Worm (Caenorhabditis elegans) whole organism, L2 larva: Measurements from ENCODE around the gene scav-5.

Experiments
- C34F6.9 ChIP-seq: fragments of 150-350 bp; optimal IDR thresholded peaks from 2 replicates; lab custom pipeline; 2014; ENCODE audit warnings: missing biosample characterization, missing genetic modification characterization
- F13H6.1 ChIP-seq: sonication (generic microtip); optimal IDR thresholded peaks from 2 replicates; lab custom pipeline; 2016; ENCODE audit warnings: missing genetic modification characterization, missing compliant biosample characterization
- R02D3.7 ChIP-seq: fragments of 150-350 bp; optimal IDR thresholded peaks from 2 replicates; lab custom pipeline; 2014; ENCODE audit warnings: missing biosample characterization, missing genetic modification characterization
- Y55F3AM.14 ChIP-seq: fragments of 200-800 bp; sonication (Bioruptor generic); optimal IDR thresholded peaks from 2 replicates; lab custom pipeline; 2018; ENCODE audit warnings: mild to moderate bottlenecking, missing genetic modification characterization, missing compliant biosample characterization
- alr-1 ChIP-seq: fragments of 150-350 bp; optimal IDR thresholded peaks from 2 replicates; lab custom pipeline; 2014; ENCODE audit warnings: missing biosample characterization, missing genetic modification characterization
- blmp-1 ChIP-seq: sonication (generic microtip); optimal IDR thresholded peaks from 2 replicates; lab custom pipeline; 2017; ENCODE audit warnings: missing genetic modification characterization, mild to moderate bottlenecking, missing compliant biosample characterization, antibody characterized with exemption, moderate library complexity; ENCODE audit not compliant: insufficient read depth
- ceh-82 ChIP-seq: fragments of 150-350 bp; optimal IDR thresholded peaks from 2 replicates; lab custom pipeline; 2014; ENCODE audit warnings: missing biosample characterization, missing genetic modification characterization
- crh-2 ChIP-seq: sonication (generic microtip); optimal IDR thresholded peaks from 2 replicates; lab custom pipeline; 2017; ENCODE audit warnings: missing biosample characterization, missing genetic modification characterization
- dmd-4 ChIP-seq: sonication (generic microtip); optimal IDR thresholded peaks from 2 replicates; lab custom pipeline; 2017; ENCODE audit warnings: missing biosample characterization, missing genetic modification characterization
- egl-27 ChIP-seq: sonication (generic microtip); optimal IDR thresholded peaks from 3 replicates; lab custom pipeline; 2017; ENCODE audit warnings: missing biosample characterization, missing genetic modification reagents, missing genetic modification characterization
- fos-1 ChIP-seq: fragments of 150-350 bp; optimal IDR thresholded peaks from 2 replicates; lab custom pipeline; 2014; ENCODE audit warnings: missing biosample characterization, missing genetic modification characterization
- gmeb-1 ChIP-seq: fragments of 150-350 bp; optimal IDR thresholded peaks from 2 replicates; lab custom pipeline; 2014; ENCODE audit warnings: missing biosample characterization, missing genetic modification characterization
- lin-13 ChIP-seq: fragments of 150-350 bp; optimal IDR thresholded peaks from 2 replicates; lab custom pipeline; 2014; ENCODE audit warnings: missing biosample characterization, missing genetic modification reagents, missing genetic modification characterization
- lin-39 ChIP-seq: fragments of 150-350 bp; optimal IDR thresholded peaks from 2 replicates; lab custom pipeline; 2014; ENCODE audit warnings: missing biosample characterization, missing genetic modification reagents, missing genetic modification characterization
- lsy-2 ChIP-seq, 2 experiments: fragments of 150-350 bp in 1 of 2; sonication (generic microtip) in 1 of 2; optimal IDR thresholded peaks; 2 replicates each; lab custom pipeline; 2014 to 2017; ENCODE audit warnings: missing biosample characterization in 2 of 2, missing genetic modification characterization in 2 of 2
- mdl-1 ChIP-seq, 2 experiments: fragments of 150-350 bp in 1 of 2; sonication (generic microtip) in 1 of 2; optimal IDR thresholded peaks; 2 replicates each; lab custom pipeline; 2017; ENCODE audit warnings: missing biosample characterization in 2 of 2, missing genetic modification characterization in 2 of 2
- nhr-10 ChIP-seq: sonication (generic microtip); optimal IDR thresholded peaks from 2 replicates; lab custom pipeline; 2017; ENCODE audit warnings: missing biosample characterization, missing genetic modification characterization
- nhr-11 ChIP-seq: fragments of 150-350 bp; optimal IDR thresholded peaks from 2 replicates; lab custom pipeline; 2014; ENCODE audit warnings: missing biosample characterization, missing genetic modification characterization
- nhr-129 ChIP-seq: fragments of 150-350 bp; optimal IDR thresholded peaks from 2 replicates; lab custom pipeline; 2014; ENCODE audit warnings: missing biosample characterization, missing genetic modification characterization
- nhr-21 ChIP-seq: fragments of 150-350 bp; optimal IDR thresholded peaks from 2 replicates; lab custom pipeline; 2014; ENCODE audit warnings: missing biosample characterization, missing genetic modification characterization
- nhr-23 ChIP-seq: fragments of 150-350 bp; optimal IDR thresholded peaks from 2 replicates; lab custom pipeline; 2014; ENCODE audit warnings: missing biosample characterization, missing genetic modification reagents, missing genetic modification characterization
- nhr-25 ChIP-seq: fragments of 150-350 bp; sonication (generic microtip); optimal IDR thresholded peaks from 3 replicates; lab custom pipeline; 2014; ENCODE audit warnings: missing biosample characterization, missing genetic modification characterization
- nhr-6 ChIP-seq: fragments of 150-350 bp; optimal IDR thresholded peaks from 2 replicates; lab custom pipeline; 2014; ENCODE audit warnings: missing biosample characterization, missing genetic modification characterization
- nhr-77 ChIP-seq: fragments of 150-350 bp; optimal IDR thresholded peaks from 2 replicates; lab custom pipeline; 2014; ENCODE audit warnings: missing biosample characterization, missing genetic modification characterization
- peb-1 ChIP-seq: fragments of 150-350 bp; optimal IDR thresholded peaks from 2 replicates; lab custom pipeline; 2014; ENCODE audit warnings: missing biosample characterization, missing genetic modification characterization
- skn-1 ChIP-seq: sonication (generic microtip); optimal IDR thresholded peaks from 2 replicates; lab custom pipeline; 2017; ENCODE audit warnings: missing biosample characterization, missing genetic modification characterization
- sma-3 ChIP-seq: sonication (generic microtip); optimal IDR thresholded peaks from 2 replicates; lab custom pipeline; 2016; ENCODE audit warnings: missing genetic modification reagents, missing genetic modification characterization, missing compliant biosample characterization
- snpc-4 ChIP-seq: fragments of 150-350 bp; optimal IDR thresholded peaks from 2 replicates; lab custom pipeline; 2014; ENCODE audit warnings: missing biosample characterization, missing genetic modification characterization
- unc-39 ChIP-seq: fragments of 150-350 bp; optimal IDR thresholded peaks from 2 replicates; lab custom pipeline; 2014; ENCODE audit warnings: missing biosample characterization, missing genetic modification characterization
- unc-62 ChIP-seq: fragments of 150-350 bp; optimal IDR thresholded peaks from 2 replicates; lab custom pipeline; 2014; ENCODE audit warnings: missing biosample characterization, missing genetic modification reagents, missing genetic modification characterization
- zag-1 ChIP-seq: fragments of 150-350 bp; optimal IDR thresholded peaks from 2 replicates; lab custom pipeline; 2014; ENCODE audit warnings: missing biosample characterization, missing genetic modification characterization
- ztf-1 ChIP-seq: fragments of 200-800 bp; sonication (Bioruptor generic); conservative IDR thresholded peaks from 2 replicates; pipeline ENCODE4 v1.3.6; 2022; ENCODE audit warnings: missing genetic modification characterization, missing compliant biosample characterization
- ztf-11 ChIP-seq: sonication (generic microtip); optimal IDR thresholded peaks from 2 replicates; lab custom pipeline; 2017; ENCODE audit warnings: missing biosample characterization, missing genetic modification characterization
- ztf-4 ChIP-seq: fragments of 150-350 bp; optimal IDR thresholded peaks from 2 replicates; lab custom pipeline; 2014; ENCODE audit warnings: missing biosample characterization, missing genetic modification characterization

Gene scav-5

DNA sequence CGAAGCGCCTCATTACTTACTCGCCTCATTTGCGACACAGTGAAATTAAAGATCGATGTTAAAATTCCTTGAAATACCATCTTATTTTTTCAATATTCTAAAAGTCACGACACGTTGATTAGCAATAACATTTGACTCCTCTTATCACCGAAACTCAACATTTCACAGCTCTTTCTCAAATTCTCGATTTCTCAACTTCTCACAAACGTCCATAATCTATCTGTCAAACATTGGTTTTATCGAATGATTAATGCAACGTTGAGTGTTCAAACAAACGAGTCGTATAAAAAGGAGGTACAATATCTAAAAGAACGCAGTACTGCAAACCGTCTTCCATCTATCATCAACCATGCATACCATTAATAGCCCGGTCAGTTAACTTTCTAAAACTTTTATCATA lies 7.9 kb upstream of the scav-5 start, which contains the start of gene lec-8:
TSS of gene lec-8 (plus strand) at position 314 of the 400 bp plus-strand sequence.
- TF ChIP-seq nhr-23 (tag; lab: Kevin White, UChicago) (no peak), C34F6.9 (tag; lab: Kevin White, UChicago) (no peak), nhr-11 (no peak), fos-1 (tag; lab: Kevin White, UChicago) (peak; percentile 90)

DNA sequence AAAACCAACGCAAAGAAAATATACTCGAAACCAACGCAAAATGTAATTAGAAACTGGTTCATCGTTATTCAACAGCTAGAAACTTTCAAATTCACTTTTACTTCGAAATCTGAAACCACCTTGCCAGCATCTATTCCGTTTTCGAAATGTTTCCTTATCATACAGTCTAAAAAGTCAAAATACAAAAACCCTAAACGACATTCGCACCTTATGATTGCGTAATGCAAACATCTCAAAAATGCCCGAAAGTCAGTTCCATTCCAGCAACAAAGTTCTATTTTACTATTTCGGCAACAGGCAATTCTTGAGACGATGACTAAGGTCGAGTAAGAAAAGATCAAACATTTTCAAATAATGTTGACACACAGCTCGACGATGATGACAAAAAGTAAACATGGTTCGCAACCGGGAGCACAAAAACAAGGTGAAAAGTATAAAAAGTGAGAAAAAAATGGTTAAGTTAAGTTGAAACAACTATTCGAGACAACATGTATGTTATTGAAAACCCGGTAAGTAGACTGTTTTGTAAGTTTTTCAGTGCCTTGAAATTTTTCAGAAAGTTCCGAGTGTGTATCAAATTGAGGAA lies 6.3 kb upstream of the scav-5 start, which contains the start of gene lec-7:
TSS of gene lec-7 (plus strand) at position 297 of the 586 bp plus-strand sequence.
- TF ChIP-seq nhr-129: peak; percentile 20
- no peak for TF ChIP-seq C34F6.9 (tag; lab: Kevin White, UChicago)
- TF ChIP-seq fos-1 (tag; lab: Kevin White, UChicago): peak; percentile 66

DNA sequence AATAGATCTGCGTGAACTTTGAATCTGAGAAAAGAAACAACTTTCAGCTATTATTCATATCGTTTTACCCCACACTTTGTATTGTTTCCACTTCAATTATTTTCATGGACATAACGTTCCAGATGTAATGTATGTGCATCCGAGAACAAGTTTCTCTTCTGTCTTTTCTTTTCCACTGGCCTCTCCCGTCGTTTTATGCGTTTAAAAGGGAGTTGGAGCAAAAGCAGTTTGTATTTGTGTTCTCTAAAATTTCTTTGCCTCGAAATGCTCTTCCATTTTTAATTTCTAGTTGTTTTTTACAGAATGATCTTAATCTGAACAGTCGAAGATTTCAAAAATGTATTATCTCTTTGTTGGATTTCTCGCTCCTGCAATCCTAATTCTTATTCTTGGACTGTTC lies 1.5 kb upstream of the scav-5 start, which contains the start of gene R07B1.11:
TSS of gene R07B1.11 (plus strand) at position 301 of the 400 bp plus-strand sequence.
- TF ChIP-seq snpc-4 (tag; lab: Kevin White, UChicago): no peak
- no peak for TF ChIP-seq unc-62 (GFP tag; lab: Kevin White, UChicago)
- TF ChIP-seq nhr-21 (tag; lab: Kevin White, UChicago): no peak
- TF ChIP-seq skn-1 (tag; lab: Kevin White, UChicago): no peak

DNA sequence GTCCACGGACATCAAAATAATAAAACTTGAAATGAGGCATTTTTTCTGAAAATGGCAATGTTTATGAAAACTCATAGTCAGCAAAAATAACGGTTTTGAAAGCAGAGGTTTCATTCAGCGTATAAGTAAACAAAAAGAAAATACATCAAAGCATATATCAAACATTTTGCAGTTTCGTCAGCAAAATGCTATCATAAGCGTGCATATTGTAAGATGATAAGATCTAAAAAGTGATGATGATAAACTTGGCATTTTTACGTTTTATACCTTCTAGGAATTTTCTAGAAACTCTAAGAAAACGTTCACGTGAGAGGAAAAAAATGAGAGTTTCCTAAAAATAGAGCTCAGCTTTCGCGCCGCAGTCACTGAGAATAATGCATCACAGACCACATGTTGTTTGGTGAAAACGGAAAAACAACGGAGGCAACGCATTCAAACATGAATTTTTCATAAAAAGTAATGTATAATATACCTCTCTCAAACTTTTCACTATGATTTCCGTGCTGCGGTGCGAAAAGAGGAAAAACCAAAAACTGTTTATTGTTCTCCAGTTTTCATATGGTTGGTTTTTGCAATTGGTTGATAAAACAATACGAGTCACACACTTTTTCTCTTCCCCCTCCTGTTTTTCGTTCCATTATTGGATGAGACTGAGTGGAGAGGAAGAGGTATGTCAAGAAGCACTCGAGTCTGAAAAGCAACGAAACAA lies 4.9 kb downstream of the scav-5 start, which contains the start of the genes gst-36 and R07B1.5:
TSS of gene gst-36 (minus strand) at position 45 of the 709 bp plus-strand sequence.
TSS of gene R07B1.5 (plus strand) at position 665 of the 709 bp plus-strand sequence.
- peak; percentile 39 for TF ChIP-seq skn-1 (tag; lab: Kevin White, UChicago)
- no peak for TF ChIP-seq unc-39 (tag; lab: Kevin White, UChicago)
- TF ChIP-seq crh-2 (tag; lab: Kevin White, UChicago): peak; percentile 33
- no peak for TF ChIP-seq nhr-25 (tag; lab: Kevin White, UChicago)
- no peak for TF ChIP-seq Y55F3AM.14 (GFP tag; lab: Kevin White, UChicago)
- TF ChIP-seq blmp-1 (tag; lab: Kevin White, UChicago): no peak
- peak; percentile 64 for TF ChIP-seq fos-1 (tag; lab: Kevin White, UChicago)

DNA sequence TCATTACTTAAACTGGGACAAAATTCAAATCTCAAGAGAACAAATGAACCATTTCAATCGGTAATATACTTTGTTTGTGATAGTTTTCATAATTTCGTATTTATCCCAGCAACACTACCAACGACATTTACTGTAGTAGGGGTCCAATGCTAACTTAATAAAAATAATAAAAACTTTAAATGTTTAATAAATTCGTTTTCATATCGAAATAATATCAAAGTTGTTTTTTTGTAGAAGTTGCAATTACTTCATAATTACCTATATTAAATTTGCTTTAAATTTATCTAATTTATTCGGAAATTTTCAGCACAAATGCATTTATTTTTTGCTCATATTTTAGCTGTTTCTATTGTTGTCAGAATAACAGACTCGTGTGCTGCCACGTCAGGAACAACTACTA lies 8.2 kb downstream of the scav-5 start, which contains the start of gene R07B1.6:
TSS of gene R07B1.6 (plus strand) at position 301 of the 400 bp plus-strand sequence.
- TF ChIP-seq gmeb-1 (tag; lab: Kevin White, UChicago) (no peak), ceh-82 (no peak), nhr-6 (tag; lab: Kevin White, UChicago) (no peak), ztf-4 (tag; lab: Kevin White, UChicago) (no peak), nhr-23 (tag; lab: Kevin White, UChicago) (no peak), zag-1 (tag; lab: Kevin White, UChicago) (no peak), nhr-10 (tag; lab: Kevin White, UChicago) (no peak), sma-3 (no peak), F13H6.1 (tag; lab: Kevin White, UChicago) (no peak)

DNA sequence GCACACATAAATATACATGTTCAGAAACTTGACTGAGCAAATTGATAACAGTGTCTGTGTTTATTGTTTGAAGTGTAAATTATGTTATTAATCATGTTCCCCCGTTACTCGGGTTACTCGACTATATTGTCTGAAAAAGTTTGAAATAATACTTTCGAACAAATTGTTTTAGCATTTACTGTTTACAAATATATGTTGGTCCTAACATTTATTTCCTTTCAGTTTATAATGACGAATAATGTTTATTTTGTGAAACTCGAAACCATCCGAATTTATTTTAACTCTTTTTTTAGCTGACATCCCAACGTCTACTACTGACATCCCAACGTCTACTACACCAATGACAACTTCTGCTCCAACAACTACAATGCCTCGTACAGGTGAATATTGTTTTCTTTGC lies 10.7 kb downstream of the scav-5 start, which contains the start of gene R07B1.7:
TSS of gene R07B1.7 (plus strand) at position 301 of the 400 bp plus-strand sequence.
- TF ChIP-seq lin-39 (tag; lab: Kevin White, UChicago) (no peak), dmd-4 (no peak), sma-3 (no peak), fos-1 (tag; lab: Kevin White, UChicago) (no peak), crh-2 (tag; lab: Kevin White, UChicago) (no peak), ztf-1 (GFP tag; lab: Robert Waterston, UW) (no peak), alr-1 (tag; lab: Kevin White, UChicago) (no peak), egl-27 (no peak), unc-62 (GFP tag; lab: Kevin White, UChicago) (no peak), lin-13 (GFP tag; lab: Kevin White, UChicago) (no peak), peb-1 (tag; lab: Kevin White, UChicago) (no peak), gmeb-1 (tag; lab: Kevin White, UChicago) (no peak), nhr-77 (tag; lab: Kevin White, UChicago) (no peak), R02D3.7 (tag; lab: Kevin White, UChicago) (no peak), ztf-11 (tag; lab: Kevin White, UChicago) (no peak), lsy-2 (tag; optimal IDR thresholded peaks at IDR 0.05; lab: Kevin White, UChicago) (no peak), snpc-4 (tag; lab: Kevin White, UChicago) (no peak), mdl-1 (tag; optimal IDR thresholded peaks at IDR 0.05; lab: Kevin White, UChicago) (no peak), F13H6.1 (tag; lab: Kevin White, UChicago) (no peak), nhr-21 (tag; lab: Kevin White, UChicago) (no peak)
